Worm (Caenorhabditis elegans) whole organism, L1 larva: Measurements from ENCODE around the gene C14F11.4.

Experiments used
- Y116A8C.19 ChIP-seq: sonication (generic microtip); optimal IDR thresholded peaks from 2 replicates; lab custom pipeline; 2016; ENCODE audit warnings: missing compliant biosample characterization, missing genetic modification characterization, borderline replicate concordance
- alr-1 ChIP-seq: fragments of 200-800 bp; sonication (Bioruptor generic); optimal IDR thresholded peaks from 2 replicates; lab custom pipeline; 2018; ENCODE audit warnings: borderline replicate concordance, mild to moderate bottlenecking, missing genetic modification characterization, missing compliant biosample characterization
- ceh-90 ChIP-seq: sonication (generic microtip); optimal IDR thresholded peaks from 2 replicates; lab custom pipeline; 2016; ENCODE audit warnings: missing genetic modification characterization, missing compliant biosample characterization
- ces-1 ChIP-seq: fragments of 150-350 bp; optimal IDR thresholded peaks from 2 replicates; lab custom pipeline; 2014; ENCODE audit warnings: missing biosample characterization, missing genetic modification reagents, missing genetic modification characterization
- egl-13 ChIP-seq: sonication (generic microtip); optimal IDR thresholded peaks from 2 replicates; lab custom pipeline; 2016; ENCODE audit warnings: missing genotype, missing genetic modification reagents, missing genetic modification characterization, missing compliant biosample characterization
- egl-27 ChIP-seq, 2 experiments: fragments of 150-350 bp in 1 of 2; sonication (generic microtip); optimal IDR thresholded peaks; 3 replicates each; lab custom pipeline; 2017 to 2018; ENCODE audit warnings: missing biosample characterization in 2 of 2, missing genetic modification characterization in 2 of 2, missing genetic modification reagents in 2 of 2
- elt-2 ChIP-seq: sonication (generic microtip); optimal IDR thresholded peaks from 2 replicates; lab custom pipeline; 2016; ENCODE audit warnings: missing genetic modification characterization, mild to moderate bottlenecking, inconsistent platforms, missing compliant biosample characterization, missing genetic modification reagents
- fkh-4 ChIP-seq: sonication (generic microtip); optimal IDR thresholded peaks from 2 replicates; lab custom pipeline; 2016; ENCODE audit warnings: missing compliant biosample characterization, missing genetic modification characterization, borderline replicate concordance
- fkh-8 ChIP-seq: sonication (generic microtip); optimal IDR thresholded peaks from 2 replicates; lab custom pipeline; 2016; ENCODE audit warnings: mild to moderate bottlenecking, missing genetic modification characterization, missing compliant biosample characterization
- fos-1 ChIP-seq: fragments of 150-350 bp; optimal IDR thresholded peaks from 2 replicates; lab custom pipeline; 2014; ENCODE audit warnings: missing biosample characterization, missing genetic modification characterization
- hlh-17 ChIP-seq: fragments of 200-800 bp; sonication (Bioruptor generic); optimal IDR thresholded peaks from 2 replicates; lab custom pipeline; 2018; ENCODE audit warnings: missing genetic modification characterization, mild to moderate bottlenecking, missing compliant biosample characterization, moderate library complexity, borderline replicate concordance
- jun-1 ChIP-seq: fragments of 150-350 bp; optimal IDR thresholded peaks from 2 replicates; lab custom pipeline; 2014; ENCODE audit warnings: missing biosample characterization, missing genetic modification reagents, missing genetic modification characterization
- lin-35 ChIP-seq, 2 experiments: fragments of 150-350 bp; optimal IDR thresholded peaks; 2 replicates each; lab custom pipeline; 2014; ENCODE audit warnings: missing biosample characterization in 2 of 2, missing genetic modification characterization in 2 of 2, missing genetic modification reagents in 2 of 2
- lin-39 ChIP-seq: fragments of 150-350 bp; optimal IDR thresholded peaks from 2 replicates; lab custom pipeline; 2014; ENCODE audit warnings: missing biosample characterization, missing genetic modification reagents, missing genetic modification characterization
- lsy-2 ChIP-seq, 2 experiments: fragments of 150-350 bp; optimal IDR thresholded peaks; 2 replicates each; lab custom pipeline; 2014; ENCODE audit warnings: missing biosample characterization in 2 of 2, missing genetic modification characterization in 2 of 2
- mef-2 ChIP-seq: fragments of 150-350 bp; optimal IDR thresholded peaks from 2 replicates; lab custom pipeline; 2014; ENCODE audit warnings: missing biosample characterization, missing genetic modification characterization
- mep-1 ChIP-seq: fragments of 150-350 bp; optimal IDR thresholded peaks from 2 replicates; lab custom pipeline; 2014; ENCODE audit warnings: missing biosample characterization, missing genetic modification characterization
- nhr-11 ChIP-seq: fragments of 150-350 bp; optimal IDR thresholded peaks from 2 replicates; lab custom pipeline; 2014; ENCODE audit warnings: missing biosample characterization, missing genetic modification characterization
- nhr-20 ChIP-seq: sonication (generic microtip); optimal IDR thresholded peaks from 2 replicates; lab custom pipeline; 2016; ENCODE audit warnings: mild to moderate bottlenecking, missing genetic modification characterization, missing compliant biosample characterization
- nhr-71 ChIP-seq: sonication (generic microtip); optimal IDR thresholded peaks from 2 replicates; lab custom pipeline; 2016; ENCODE audit warnings: mild to moderate bottlenecking, missing genetic modification characterization, moderate library complexity, missing compliant biosample characterization
- nhr-77 ChIP-seq: fragments of 150-350 bp; optimal IDR thresholded peaks from 2 replicates; lab custom pipeline; 2014; ENCODE audit warnings: missing biosample characterization, missing genetic modification characterization
- nhr-85 ChIP-seq: sonication (generic microtip); peaks from one replicate; lab custom pipeline; 2016; ENCODE audit warnings: missing genetic modification characterization, inconsistent platforms, missing compliant biosample characterization
- pax-3 ChIP-seq: fragments of 200-800 bp; sonication (Bioruptor generic); optimal IDR thresholded peaks from 2 replicates; lab custom pipeline; 2018; ENCODE audit warnings: mild to moderate bottlenecking, missing genetic modification characterization, moderate library complexity, missing compliant biosample characterization
- rnt-1 ChIP-seq: sonication (generic microtip); optimal IDR thresholded peaks from 2 replicates; lab custom pipeline; 2016; ENCODE audit warnings: mild to moderate bottlenecking, missing genetic modification characterization, moderate library complexity, missing compliant biosample characterization
- skn-1 ChIP-seq: fragments of 150-350 bp; optimal IDR thresholded peaks from 2 replicates; lab custom pipeline; 2014; ENCODE audit warnings: missing biosample characterization, missing genetic modification characterization
- snpc-4 ChIP-seq: fragments of 150-350 bp; optimal IDR thresholded peaks from 2 replicates; lab custom pipeline; 2014; ENCODE audit warnings: missing biosample characterization, missing genetic modification characterization
- sptf-1 ChIP-seq: fragments of 150-350 bp; optimal IDR thresholded peaks from 2 replicates; lab custom pipeline; 2014; ENCODE audit warnings: missing biosample characterization, missing genetic modification characterization
- sup-37 ChIP-seq: fragments of 200-800 bp; sonication (Bioruptor generic); optimal IDR thresholded peaks from 2 replicates; lab custom pipeline; 2018; ENCODE audit warnings: mild to moderate bottlenecking, missing genetic modification characterization, missing compliant biosample characterization
- swsn-7 ChIP-seq: sonication (generic microtip); optimal IDR thresholded peaks from 2 replicates; lab custom pipeline; 2016; ENCODE audit warnings: missing genetic modification characterization, missing compliant biosample characterization
- tbx-2 ChIP-seq: sonication (generic microtip); optimal IDR thresholded peaks from 2 replicates; lab custom pipeline; 2016; ENCODE audit warnings: missing genetic modification characterization, missing compliant biosample characterization
- unc-30 ChIP-seq: sonication (generic microtip); optimal IDR thresholded peaks from 2 replicates; lab custom pipeline; 2017; ENCODE audit warnings: missing biosample characterization, missing genetic modification characterization
- unc-98 ChIP-seq: fragments of 200-800 bp; sonication (Bioruptor generic); IDR thresholded peaks from 2 replicates; pipeline ENCODE4 v1.3.6; 2022; ENCODE audit warnings: missing genetic modification characterization, missing compliant biosample characterization
- zag-1 ChIP-seq: fragments of 150-350 bp; optimal IDR thresholded peaks from 2 replicates; lab custom pipeline; 2014; ENCODE audit warnings: missing biosample characterization, missing genetic modification characterization
- zip-4 ChIP-seq: fragments of 200-800 bp; sonication (Bioruptor generic); optimal IDR thresholded peaks from 2 replicates; lab custom pipeline; 2018; ENCODE audit warnings: mild to moderate bottlenecking, missing genetic modification characterization, moderate library complexity, missing compliant biosample characterization
- ztf-11 ChIP-seq, 2 experiments: sonication (generic microtip); optimal IDR thresholded peaks; 2 replicates each; lab custom pipeline; 2016 to 2017; ENCODE audit warnings: missing genetic modification characterization in 2 of 2, missing biosample characterization in 1 of 2, missing compliant biosample characterization in 1 of 2

The C14F11.4 gene

DNA sequence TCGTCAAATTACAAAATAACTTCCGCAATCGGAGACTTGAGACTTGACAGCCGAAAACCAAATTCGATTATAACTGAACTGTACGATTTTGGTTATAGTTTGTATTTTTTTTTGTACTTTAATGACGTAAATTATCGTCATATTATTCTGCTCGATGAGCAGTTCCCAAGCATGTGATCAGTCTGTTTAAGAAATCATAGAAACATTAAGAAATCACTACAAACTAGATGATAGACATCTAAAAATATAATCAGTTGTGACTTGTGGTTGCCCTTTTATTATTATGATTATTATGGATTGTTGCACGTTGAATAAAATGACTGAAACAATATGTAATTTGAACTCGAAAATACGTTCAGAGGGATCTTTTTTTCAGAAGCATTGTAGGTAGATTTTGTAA, 41.4 kb upstream of the C14F11.4 start:
- TF ChIP-seq egl-13 (tag; lab: Kevin White, UChicago) (no peak), swsn-7 (tag; lab: Kevin White, UChicago) (no peak), lin-35 (GFP tag; optimal IDR thresholded peaks at IDR 0.05; lab: Kevin White, UChicago) (peak in 1 of 2 experiments; percentile 36), zip-4 (GFP tag; lab: Kevin White, UChicago) (no peak), nhr-20 (peak; percentile 20), nhr-77 (tag; lab: Kevin White, UChicago) (no peak), elt-2 (tag; lab: Kevin White, UChicago) (peak; percentile 64), skn-1 (no peak), fkh-4 (tag; lab: Kevin White, UChicago) (no peak), pax-3 (tag; lab: Kevin White, UChicago) (no peak), mep-1 (no peak), alr-1 (no peak), tbx-2 (tag; lab: Kevin White, UChicago) (no peak), mef-2 (tag; lab: Kevin White, UChicago) (no peak), nhr-11 (tag; lab: Kevin White, UChicago) (no peak), ceh-90 (tag; lab: Kevin White, UChicago) (no peak), unc-30 (tag; lab: Kevin White, UChicago) (no peak), unc-98 (no peak), jun-1 (tag; lab: Kevin White, UChicago) (no peak), nhr-85 (no peak), lsy-2 (tag; optimal IDR thresholded peaks at IDR 0.05; lab: Kevin White, UChicago) (no peak), rnt-1 (tag; lab: Kevin White, UChicago) (no peak), ces-1 (no peak), fkh-8 (tag; lab: Kevin White, UChicago) (no peak), nhr-71 (tag; lab: Kevin White, UChicago) (peak; percentile 19)

DNA sequence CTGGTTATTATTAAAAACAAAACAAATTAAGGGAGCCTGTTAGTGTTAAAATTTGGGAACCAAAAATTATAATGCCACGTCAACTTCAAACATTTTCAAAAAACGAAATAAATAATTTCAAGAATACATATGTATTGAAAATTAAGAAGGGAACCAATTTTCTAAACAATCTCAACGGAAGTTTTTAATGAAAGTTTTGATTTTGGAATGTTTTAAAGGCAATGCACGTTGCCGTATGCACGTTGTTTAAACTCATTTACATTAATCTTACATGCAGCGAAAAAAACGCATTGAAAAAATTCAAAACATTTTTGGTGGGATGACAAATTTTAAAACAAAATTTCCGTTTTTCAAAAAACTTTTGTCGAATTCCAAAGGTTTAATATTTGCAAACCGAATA, 40.9 kb upstream of the C14F11.4 start:
- TF ChIP-seq hlh-17 (GFP tag; lab: Kevin White, UChicago) (no peak), lin-39 (tag; lab: Kevin White, UChicago) (no peak), rnt-1 (tag; lab: Kevin White, UChicago) (no peak)

DNA sequence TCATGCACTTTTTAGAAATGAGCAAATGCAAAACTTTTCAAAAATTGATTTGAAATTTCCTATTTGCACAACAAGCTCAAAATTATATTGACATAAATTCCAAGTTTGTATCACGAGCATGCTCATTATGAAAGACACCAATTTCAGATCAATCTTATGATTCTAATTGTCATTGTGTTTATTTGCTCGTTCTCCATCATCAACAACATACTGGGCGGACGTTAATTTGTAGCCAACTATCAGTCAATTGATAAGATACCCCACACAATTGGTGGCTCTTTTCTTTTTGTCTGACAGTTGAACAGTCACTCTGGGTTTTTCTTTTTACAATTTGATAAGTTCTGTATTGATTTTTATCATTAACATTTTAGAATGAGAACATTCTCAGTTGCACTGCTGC, 38.9 kb upstream of the C14F11.4 start, which contains the start of gene lro-1:
TSS of gene lro-1 (plus strand) at position 372 of the 400 bp plus-strand sequence.
- TF ChIP-seq lin-35 (GFP tag; optimal IDR thresholded peaks at IDR 0.05; lab: Kevin White, UChicago) (peak in 1 of 2 experiments; percentile 38), nhr-71 (tag; lab: Kevin White, UChicago) (peak; percentile 41), elt-2 (tag; lab: Kevin White, UChicago) (peak; percentile 83), ztf-11 (tag; optimal IDR thresholded peaks at IDR 0.05; lab: Kevin White, UChicago) (no peak), nhr-20 (peak; percentile 4)

DNA sequence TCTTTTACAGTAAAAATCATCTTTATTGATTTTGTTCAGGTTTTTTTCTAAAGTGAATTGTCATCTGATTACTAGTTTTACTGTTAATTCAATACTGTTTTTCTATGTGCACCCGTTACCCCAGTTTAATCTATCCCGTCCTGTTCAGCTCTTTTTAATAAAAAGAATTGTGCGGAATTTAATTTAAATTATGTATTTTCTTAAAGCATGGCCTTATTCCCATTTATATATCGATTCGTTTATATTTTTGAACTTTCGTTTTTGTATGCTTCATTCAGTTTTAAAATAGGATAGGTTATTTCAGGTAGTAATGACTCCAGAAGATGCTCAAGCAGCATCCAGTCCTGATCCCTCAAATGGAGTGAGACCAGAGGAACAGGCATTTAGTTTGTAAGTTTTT, 33.9 kb upstream of the C14F11.4 start, which contains the start of gene W05H9.2:
TSS of gene W05H9.2 (plus strand) at position 301 of the 400 bp plus-strand sequence.
- TF ChIP-seq jun-1 (tag; lab: Kevin White, UChicago) (no peak), nhr-71 (tag; lab: Kevin White, UChicago) (no peak), sptf-1 (tag; lab: Kevin White, UChicago) (no peak), Y116A8C.19 (tag; lab: Kevin White, UChicago) (no peak), zag-1 (tag; lab: Kevin White, UChicago) (no peak), fos-1 (tag; lab: Kevin White, UChicago) (no peak), nhr-20 (no peak), snpc-4 (no peak), mef-2 (tag; lab: Kevin White, UChicago) (no peak), nhr-77 (tag; lab: Kevin White, UChicago) (no peak), sup-37 (GFP tag; lab: Kevin White, UChicago) (no peak), unc-30 (tag; lab: Kevin White, UChicago) (no peak), skn-1 (no peak), unc-98 (no peak), fkh-8 (tag; lab: Kevin White, UChicago) (no peak), egl-27 (tag; optimal IDR thresholded peaks at IDR 0.05; lab: Kevin White, UChicago) (no peak)
